Fruit fly (Drosophila melanogaster) whole organism: Measurements from ENCODE around the gene CG11980.

ENCODE experiments used
- pan ChIP-seq: fragments of >200 bp; optimal IDR thresholded peaks from 2 replicates; lab custom pipeline; 2017
- psq ChIP-seq: fragments of >200 bp; optimal IDR thresholded peaks from 2 replicates; lab custom pipeline; 2017
- usp ChIP-seq: fragments of >200 bp; optimal IDR thresholded peaks from 2 replicates; lab custom pipeline; 2017; ENCODE audit warnings: missing biosample characterization, missing genetic modification characterization, mixed read lengths

DNA sequence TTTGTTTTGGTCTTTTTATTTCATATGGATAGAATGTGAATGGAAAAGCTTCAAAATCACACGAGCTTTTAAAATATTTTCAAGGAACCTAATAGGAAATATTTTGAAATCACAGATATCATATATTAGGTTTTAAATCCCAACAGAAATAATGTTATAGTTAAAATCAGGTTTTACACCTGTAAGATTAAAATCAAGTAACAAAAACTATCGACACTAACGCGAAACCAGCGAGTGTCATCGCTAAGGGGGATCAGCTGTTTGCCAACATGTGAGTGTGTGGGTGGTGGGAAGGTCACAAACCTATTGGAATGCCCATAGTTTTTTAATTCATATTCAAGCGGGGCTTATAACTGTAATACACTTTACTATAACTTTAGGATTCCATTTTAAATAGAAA is 34.8 kb downstream of the CG11980 start, which contains the start of gene hyx:
- no peak for TF ChIP-seq psq (lab: Kevin White, UChicago)
- TF ChIP-seq pan (lab: Kevin White, UChicago): no peak
- TF ChIP-seq usp (GFP tag; lab: Kevin White, UChicago): no peak
